Worm (Caenorhabditis elegans): ENCODE data around the gene fbxa-78.
"Not testable (repeated sequence)": the region's sequence is repeated elsewhere in the genome, so short reads cannot be mapped to it uniquely, and the experiment has no call there.

Gene fbxa-78

DNA sequence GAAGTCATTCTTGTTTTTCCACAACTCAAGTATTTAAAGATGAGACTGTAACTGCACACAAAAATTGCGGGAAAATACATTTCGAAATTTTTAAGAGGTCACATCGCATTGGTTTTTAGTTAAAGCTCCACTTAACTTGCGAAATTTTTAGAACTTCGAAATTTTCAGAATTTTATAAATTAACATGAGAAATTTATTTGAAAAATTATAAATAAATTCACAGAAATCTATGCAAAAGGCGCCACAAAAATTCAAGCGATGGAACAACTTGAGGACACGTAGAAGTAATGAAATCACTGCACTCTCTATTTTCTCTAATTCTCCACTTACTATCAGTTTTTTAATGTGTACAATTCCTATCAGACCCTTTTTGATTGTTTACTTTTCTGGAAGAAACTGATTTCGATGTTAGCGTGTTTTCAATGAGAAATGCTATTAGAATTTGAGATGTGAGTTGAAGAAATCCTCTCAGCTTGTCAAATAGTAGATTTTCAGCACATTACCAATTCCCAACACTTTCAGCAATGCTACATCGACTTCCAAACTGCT is 13.2 kb upstream of the fbxa-78 start, which contains the start of gene fbxa-31:
fbxa-31 (minus strand) TSS at position 51 of the 549 bp plus-strand sequence.
- no peak for TF ChIP-seq nhr-11 (tag; optimal IDR thresholded peaks at IDR 0.05)
- no peak for TF ChIP-seq C08G9.2 (tag; optimal IDR thresholded peaks at IDR 0.05)
- TF ChIP-seq sox-4 (tag; optimal IDR thresholded peaks at IDR 0.05), result no peak
- TF ChIP-seq odd-2 (tag; optimal IDR thresholded peaks at IDR 0.05), result no peak

DNA sequence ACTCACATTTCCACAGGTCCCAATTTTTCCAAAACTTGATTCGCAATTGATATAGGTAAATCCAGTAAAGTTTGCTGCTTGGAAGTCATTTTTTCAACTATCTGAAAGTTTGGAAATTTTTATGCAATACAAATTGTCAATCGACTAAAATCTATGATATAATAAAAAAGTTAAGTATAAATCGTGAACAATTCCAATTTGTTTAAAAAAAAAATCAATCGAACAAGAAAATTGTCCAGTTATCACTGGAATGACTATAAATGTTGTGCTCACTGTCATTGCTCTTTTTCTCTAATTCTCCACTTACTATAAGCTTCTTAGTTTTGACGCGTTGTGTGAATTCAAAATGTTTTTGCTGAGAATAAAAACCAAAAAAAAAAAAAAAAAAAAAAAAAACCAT is 10.9 kb upstream of the fbxa-78 start, which contains the start of gene fbxa-32:
fbxa-32 (minus strand) TSS at position 101 of the 400 bp plus-strand sequence.
- TF ChIP-seq F13H6.1 (tag; optimal IDR thresholded peaks at IDR 0.05) (no peak), gmeb-2 (tag; optimal IDR thresholded peaks at IDR 0.05) (no peak), hlh-6 (tag; optimal IDR thresholded peaks at IDR 0.05) (no peak), nhr-232 (tag; optimal IDR thresholded peaks at IDR 0.05) (no peak), ets-4 (tag; optimal IDR thresholded peaks at IDR 0.05) (no peak), pha-4 (tag; optimal IDR thresholded peaks at IDR 0.05) (no peak), fkh-10 (GFP tag; optimal IDR thresholded peaks at IDR 0.05) (no peak), pros-1 (tag; optimal IDR thresholded peaks at IDR 0.05) (no peak), npax-4 (tag; optimal IDR thresholded peaks at IDR 0.05) (no peak), lin-11 (tag; optimal IDR thresholded peaks at IDR 0.05) (no peak), K02D7.2 (tag; optimal IDR thresholded peaks at IDR 0.05) (no peak), unc-3 (GFP tag; conservative IDR thresholded peaks at IDR 0.05) (no peak), unc-3 (tag; optimal IDR thresholded peaks at IDR 0.05) (no peak), dve-1 (tag; optimal IDR thresholded peaks at IDR 0.05) (no peak), mec-3 (tag; optimal IDR thresholded peaks at IDR 0.05; ENCODE audit: borderline replicate concordance) (no peak), ttx-3 (tag; optimal IDR thresholded peaks at IDR 0.05) (no peak)

DNA sequence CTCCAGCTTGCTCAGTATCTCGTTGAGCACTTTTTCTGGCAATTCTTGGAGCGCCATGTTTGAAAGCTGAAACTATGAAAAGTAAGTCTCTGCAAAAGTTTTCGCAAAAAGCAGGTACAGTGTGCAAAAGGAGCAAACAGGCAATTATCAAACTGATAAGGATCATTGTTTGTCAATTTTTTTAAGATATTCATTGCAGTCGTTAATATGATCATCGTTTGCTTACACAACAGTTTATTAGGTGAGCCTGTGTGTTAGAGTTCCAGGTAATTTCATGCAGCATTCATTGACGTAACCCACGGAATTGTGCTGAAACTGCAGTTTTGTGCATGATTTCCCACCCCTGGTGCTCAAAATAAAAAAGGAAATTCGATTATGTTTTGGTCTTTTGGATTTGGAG is 8.5 kb upstream of the fbxa-78 start, which contains the start of gene fbxa-151:
fbxa-151 (minus strand) TSS at position 101 of the 400 bp plus-strand sequence.
- not testable (repeated sequence) for TF ChIP-seq tbx-2, gmeb-2, lim-6 (tag; optimal IDR thresholded peaks at IDR 0.05)

DNA sequence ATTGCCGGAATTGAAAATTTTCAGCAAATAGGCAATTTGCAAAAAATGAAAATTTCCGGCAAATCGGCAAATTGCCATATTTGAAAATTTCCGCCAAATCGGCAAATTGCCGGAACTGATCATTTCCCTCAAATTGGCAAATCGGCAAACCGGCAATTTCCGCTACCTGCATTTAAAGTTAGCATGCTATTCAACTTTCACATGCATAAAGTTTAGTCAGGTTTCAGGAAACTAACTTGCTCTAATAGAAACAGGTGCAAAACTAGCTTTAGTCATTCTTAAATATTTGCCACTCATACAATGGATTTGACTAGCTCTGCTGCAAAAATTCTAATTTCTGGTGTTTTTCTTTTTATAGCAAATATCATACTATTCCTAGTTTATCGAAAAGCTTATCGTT is 5.4 kb upstream of the fbxa-78 start, which contains the start of gene srz-9:
srz-9 (plus strand) TSS at position 301 of the 400 bp plus-strand sequence.
- not testable (repeated sequence) for TF ChIP-seq unc-55 (GFP tag; optimal IDR thresholded peaks at IDR 0.05); ceh-24 (tag; optimal IDR thresholded peaks at IDR 0.05); zip-5 (tag; optimal IDR thresholded peaks at IDR 0.05)

DNA sequence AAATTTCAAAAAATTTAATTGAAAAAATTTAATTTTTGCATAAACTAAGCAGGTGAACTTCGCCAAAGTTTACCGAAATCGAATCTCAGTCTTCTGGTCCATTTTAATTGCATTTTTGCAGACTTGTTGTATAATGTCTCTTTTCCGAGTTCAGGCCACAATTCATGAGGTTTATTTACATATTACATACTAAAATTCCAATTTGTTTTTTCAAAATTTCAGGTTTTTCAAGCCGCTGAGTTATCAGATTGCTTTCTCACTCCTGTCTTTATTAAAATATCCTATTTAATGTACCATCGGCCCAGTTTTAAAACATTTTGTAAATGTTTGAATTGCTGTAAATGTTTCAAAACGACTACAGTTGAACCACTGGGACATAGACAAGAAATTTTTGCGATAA is 1.7 kb downstream of the fbxa-78 start, which contains the start of gene fbxa-208:
fbxa-208 (plus strand) TSS at position 301 of the 400 bp plus-strand sequence.
- not testable (repeated sequence) for TF ChIP-seq ceh-45 (GFP tag; IDR thresholded peaks at IDR 0.05); fax-1 (tag; optimal IDR thresholded peaks at IDR 0.05); syd-9 (tag; optimal IDR thresholded peaks at IDR 0.05)

DNA sequence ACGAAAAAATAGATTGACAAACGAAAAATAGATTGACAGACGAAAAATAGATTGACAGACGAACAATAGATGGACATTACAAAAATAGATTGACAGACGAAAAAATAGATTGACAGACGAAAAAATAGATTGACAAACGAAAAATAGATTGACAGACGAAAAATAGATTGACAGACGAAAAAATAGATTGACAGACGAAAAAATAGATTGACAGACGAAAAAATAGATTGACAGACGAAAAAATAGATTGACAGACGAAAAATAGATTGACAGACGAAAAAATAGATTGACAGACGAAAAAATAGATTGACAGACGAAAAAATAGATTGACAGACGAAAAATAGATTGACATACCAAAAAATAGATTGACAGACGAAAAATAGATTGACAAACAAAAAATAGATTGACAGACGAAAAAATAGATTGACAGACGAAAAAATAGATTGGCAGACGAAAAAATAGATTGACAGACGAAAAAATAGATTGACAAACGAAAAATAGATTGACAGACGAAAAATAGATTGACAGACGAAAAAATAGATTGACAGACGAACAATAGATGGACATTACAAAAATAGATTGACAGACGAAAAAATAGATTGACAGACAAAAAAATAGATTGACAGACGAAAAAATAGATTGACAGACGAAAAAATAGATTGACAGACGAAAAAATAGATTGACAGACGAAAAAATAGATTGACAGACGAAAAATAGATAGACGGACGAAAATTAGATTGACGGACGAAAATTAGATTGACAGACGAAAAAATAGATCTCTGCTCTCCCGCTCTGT is 5.6 kb downstream of the fbxa-78 start:
- peak; percentile 69; the same call in 1 of the 2 replicates for TF ChIP-seq ceh-45 (GFP tag; IDR thresholded peaks at IDR 0.05)

DNA sequence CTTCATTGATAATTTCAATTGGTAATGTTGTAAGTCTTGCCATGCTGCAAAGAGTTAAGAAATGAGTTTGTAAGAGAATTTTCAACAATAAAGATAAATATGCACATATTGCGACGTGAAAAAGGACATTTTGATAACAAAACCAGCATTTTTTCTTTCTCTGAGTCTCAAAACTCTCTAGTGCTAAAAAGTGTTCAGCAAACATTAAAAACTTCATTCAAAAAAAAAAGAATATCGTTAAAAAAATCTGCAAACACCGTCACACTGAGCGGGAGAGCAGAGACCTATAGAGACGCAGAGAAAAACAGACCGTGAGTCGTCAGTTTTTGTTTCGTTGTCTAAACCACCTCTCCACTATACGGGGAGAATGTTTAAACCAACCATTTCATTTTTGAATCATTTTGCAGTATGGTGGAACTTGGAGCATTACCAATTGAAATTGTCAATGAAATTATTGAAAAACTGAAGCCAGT is 9.1 kb downstream of the fbxa-78 start, which contains the start of the genes fbxa-76 and fbxa-77:
fbxa-76 (minus strand) TSS at position 51 of the 473 bp plus-strand sequence.
fbxa-77 (plus strand) TSS at position 365 of the 473 bp plus-strand sequence.
- no peak for TF ChIP-seq ceh-14 (tag; optimal IDR thresholded peaks at IDR 0.05)
- TF ChIP-seq K02D7.2 (tag; optimal IDR thresholded peaks at IDR 0.05), result no peak
- no peak for TF ChIP-seq T23F11.4 (GFP tag; optimal IDR thresholded peaks at IDR 0.05)
- TF ChIP-seq pha-2 (tag; optimal IDR thresholded peaks at IDR 0.05), result no peak
- TF ChIP-seq ets-4 (tag; optimal IDR thresholded peaks at IDR 0.05), result no peak
- TF ChIP-seq F13H6.1 (tag; optimal IDR thresholded peaks at IDR 0.05), result no peak
- no peak for TF ChIP-seq elt-4 (tag; optimal IDR thresholded peaks at IDR 0.05)
